Worm (Caenorhabditis elegans): ENCODE measurements around the gene srx-24.

- TF ChIP-seq dao-5 (tag; optimal IDR thresholded peaks at IDR 0.05) (no peak), W03F9.2 (tag; optimal IDR thresholded peaks at IDR 0.05) (no peak), him-1 (tag; optimal IDR thresholded peaks at IDR 0.05) (no peak)
Observed at ce11 chrV:2771560-2771959, 21.7 kb upstream of the srx-24 start, which contains the start of gene srh-56.

Measured in whole organism, L4/young adult.